Fruit fly (Drosophila melanogaster) whole organism, embryonic: ENCODE measurements around the gene CG5928.

Experiments
- Antp ChIP-seq: fragments of 200-800 bp; sonication (Bioruptor generic); optimal IDR thresholded peaks from 3 replicates; lab custom pipeline; 2016; ENCODE audit warnings: missing biosample characterization, missing genetic modification characterization
- Awh ChIP-seq: fragments of 200-800 bp; sonication (Bioruptor generic); IDR thresholded peaks from 2 replicates; pipeline ENCODE4, ENCODE4 v1.3.6; 2022; ENCODE audit warnings: missing biosample characterization, missing genetic modification characterization
- CG12104 ChIP-seq: fragments of 200-800 bp; sonication (Bioruptor generic); optimal IDR thresholded peaks from 3 replicates; lab custom pipeline; 2016; ENCODE audit warnings: missing biosample characterization, missing genetic modification characterization
- CG12236 ChIP-seq: fragments of 200-800 bp; sonication (Bioruptor generic); optimal IDR thresholded peaks from 2 replicates; lab custom pipeline; 2016; ENCODE audit warnings: missing biosample characterization, missing genetic modification characterization
- CG12299 ChIP-seq: fragments of 200-800 bp; sonication (Bioruptor generic); optimal IDR thresholded peaks from 2 replicates; lab custom pipeline; 2018; ENCODE audit warnings: missing biosample characterization, mild to moderate bottlenecking, missing genetic modification characterization
- CG13296 ChIP-seq: fragments of 200-800 bp; sonication (Bioruptor generic); optimal IDR thresholded peaks from 3 replicates; lab custom pipeline; 2018; ENCODE audit warnings: missing biosample characterization, mild to moderate bottlenecking, missing genetic modification characterization
- CG14014 ChIP-seq: fragments of 200-800 bp; sonication (Bioruptor generic); IDR thresholded peaks from 2 replicates; pipeline ENCODE4 v1.3.6; 2022; ENCODE audit warnings: missing biosample characterization, missing genetic modification characterization
- CG15514 ChIP-seq: fragments of 200-800 bp; sonication (Bioruptor generic); optimal IDR thresholded peaks from 3 replicates; lab custom pipeline; 2017; ENCODE audit warnings: missing biosample characterization, missing genetic modification characterization, mild to moderate bottlenecking, moderate library complexity, missing genetic modification reagents
- CG15696 ChIP-seq: fragments of 200-800 bp; sonication (Bioruptor generic); optimal IDR thresholded peaks from 2 replicates; lab custom pipeline; 2019; ENCODE audit warnings: missing biosample characterization, mild to moderate bottlenecking, missing genetic modification characterization, moderate library complexity
- CG16863 ChIP-seq: fragments of 200-800 bp; sonication (Bioruptor generic); optimal IDR thresholded peaks from 3 replicates; lab custom pipeline; 2016; ENCODE audit warnings: missing biosample characterization, missing genetic modification characterization
- CG17359 ChIP-seq: fragments of 200-800 bp; sonication (Bioruptor generic); optimal IDR thresholded peaks from 3 replicates; lab custom pipeline; 2018; ENCODE audit warnings: missing biosample characterization, mild to moderate bottlenecking, missing genetic modification characterization, moderate library complexity
- CG1832 ChIP-seq: fragments of 200-800 bp; sonication (Bioruptor generic); optimal IDR thresholded peaks from 2 replicates; lab custom pipeline; 2017; ENCODE audit warnings: missing biosample characterization, mild to moderate bottlenecking, missing genetic modification characterization, inconsistent platforms
- CG2678 ChIP-seq: fragments of 200-800 bp; sonication (Bioruptor generic); optimal IDR thresholded peaks from 3 replicates; lab custom pipeline; 2019; ENCODE audit warnings: missing biosample characterization, mild to moderate bottlenecking, missing genetic modification characterization, moderate library complexity
- CG34224 ChIP-seq: fragments of 200-800 bp; sonication (Bioruptor generic); IDR thresholded peaks from 3 replicates; pipeline ENCODE4 v1.3.6; 2022; ENCODE audit warnings: missing biosample characterization, missing genetic modification characterization; ENCODE audit not compliant: partially characterized antibody
- CG4404 ChIP-seq: fragments of 200-800 bp; sonication (Bioruptor generic); IDR thresholded peaks from 2 replicates; pipeline ENCODE4 v1.3.6; 2022; ENCODE audit warnings: missing biosample characterization, missing genetic modification characterization
- CG6272 ChIP-seq: fragments of 200-800 bp; sonication (Bioruptor generic); IDR thresholded peaks from 2 replicates; pipeline ENCODE4 v1.3.6; 2022; ENCODE audit warnings: missing biosample characterization, missing genetic modification characterization
- CG6791 ChIP-seq: fragments of 200-800 bp; sonication (Bioruptor generic); IDR thresholded peaks from 3 replicates; pipeline ENCODE4 v1.3.6; 2022; ENCODE audit warnings: missing biosample characterization, missing genetic modification characterization; ENCODE audit not compliant: partially characterized antibody
- CG7357 ChIP-seq: fragments of 200-800 bp; sonication (Bioruptor generic); IDR thresholded peaks from 3 replicates; pipeline ENCODE4 v1.3.6; 2022; ENCODE audit warnings: missing biosample characterization, missing genetic modification characterization
- CG8478 ChIP-seq: fragments of >200 bp; optimal IDR thresholded peaks from 2 replicates; lab custom pipeline; 2018
- CG9876 ChIP-seq: fragments of 200-800 bp; sonication (Bioruptor generic); optimal IDR thresholded peaks from 2 replicates; lab custom pipeline; 2016; ENCODE audit warnings: missing biosample characterization, missing genetic modification characterization
- CHES-1-like ChIP-seq: fragments of 200-800 bp; sonication (Bioruptor generic); optimal IDR thresholded peaks from 2 replicates; lab custom pipeline; 2016; ENCODE audit warnings: missing biosample characterization, missing genetic modification characterization
- Camta ChIP-seq: fragments of 200-800 bp; sonication (Bioruptor generic); optimal IDR thresholded peaks from 2 replicates; lab custom pipeline; 2016; ENCODE audit warnings: missing biosample characterization, missing genetic modification characterization
- CkIIα-i1 ChIP-seq: fragments of 200-800 bp; sonication (Bioruptor generic); IDR thresholded peaks from 2 replicates; pipeline ENCODE4 v1.3.6; 2022; ENCODE audit warnings: missing biosample characterization, missing genetic modification characterization
- Fer1 ChIP-seq: fragments of 200-800 bp; sonication (Bioruptor generic); optimal IDR thresholded peaks from 2 replicates; lab custom pipeline; 2017; ENCODE audit warnings: missing biosample characterization, mild to moderate bottlenecking, missing genetic modification characterization
- MESR4 ChIP-seq: fragments of 200-800 bp; sonication (Bioruptor generic); optimal IDR thresholded peaks from 2 replicates; lab custom pipeline; 2018; ENCODE audit warnings: missing biosample characterization, mild to moderate bottlenecking, missing genetic modification characterization, moderate library complexity
- NK7.1 ChIP-seq: fragments of 200-800 bp; sonication (Bioruptor generic); optimal IDR thresholded peaks from 3 replicates; lab custom pipeline; 2016; ENCODE audit warnings: missing biosample characterization, missing genetic modification characterization
- Optix ChIP-seq: fragments of 200-800 bp; sonication (Bioruptor generic); IDR thresholded peaks from 3 replicates; pipeline ENCODE4 v1.3.6; 2022; ENCODE audit warnings: missing biosample characterization, missing genetic modification characterization
- btn ChIP-seq: fragments of 200-800 bp; sonication (Bioruptor generic); optimal IDR thresholded peaks from 2 replicates; lab custom pipeline; 2016; ENCODE audit warnings: missing biosample characterization, missing genetic modification characterization
- cas ChIP-seq: fragments of 200-800 bp; sonication (Bioruptor generic); IDR thresholded peaks from 2 replicates; pipeline ENCODE4 v1.3.6; 2022; ENCODE audit warnings: missing biosample characterization, missing genetic modification characterization
- chif ChIP-seq, 2 experiments: fragments of 200-800 bp; sonication (Bioruptor generic); optimal IDR thresholded peaks; 3 replicates each; lab custom pipeline; 2016; ENCODE audit warnings: missing biosample characterization in 2 of 2, missing genetic modification characterization in 2 of 2
- chn ChIP-seq: fragments of 200-800 bp; sonication (Bioruptor generic); optimal IDR thresholded peaks from 2 replicates; lab custom pipeline; 2016; ENCODE audit warnings: missing biosample characterization, missing genetic modification characterization
- crc ChIP-seq: fragments of 200-800 bp; sonication (Bioruptor generic); optimal IDR thresholded peaks from 2 replicates; lab custom pipeline; 2016; ENCODE audit warnings: missing biosample characterization, missing genetic modification characterization
- crp ChIP-seq, 2 experiments: fragments of 200-800 bp; sonication (Bioruptor generic); optimal IDR thresholded peaks; 2 replicates in 1 of 2; 3 replicates in 1 of 2; lab custom pipeline; 2017; ENCODE audit warnings: missing biosample characterization in 2 of 2, missing genetic modification characterization in 2 of 2, mild to moderate bottlenecking in 1 of 2, moderate library complexity in 1 of 2
- dmrt11E ChIP-seq: fragments of 200-800 bp; sonication (Bioruptor generic); optimal IDR thresholded peaks from 3 replicates; lab custom pipeline; 2018; ENCODE audit warnings: missing biosample characterization, mild to moderate bottlenecking, missing genetic modification characterization, moderate library complexity
- dpn ChIP-seq, 2 experiments: fragments of 200-800 bp; sonication (Bioruptor generic); optimal IDR thresholded peaks; 3 replicates each; lab custom pipeline; 2016; ENCODE audit warnings: missing biosample characterization in 2 of 2, missing genetic modification characterization in 2 of 2
- ems ChIP-seq: fragments of 200-800 bp; sonication (Bioruptor generic); optimal IDR thresholded peaks from 3 replicates; lab custom pipeline; 2016; ENCODE audit warnings: missing biosample characterization, missing genetic modification characterization
- exex ChIP-seq: fragments of 200-800 bp; sonication (Bioruptor generic); optimal IDR thresholded peaks from 4 replicates; lab custom pipeline; 2018; ENCODE audit warnings: missing biosample characterization, mild to moderate bottlenecking, missing genetic modification characterization, moderate library complexity
- grn ChIP-seq: fragments of 200-800 bp; sonication (Bioruptor generic); optimal IDR thresholded peaks from 3 replicates; lab custom pipeline; 2017; ENCODE audit warnings: missing biosample characterization, missing genetic modification characterization
- jigr1 ChIP-seq: fragments of 200-800 bp; sonication (Bioruptor generic); IDR thresholded peaks from 3 replicates; pipeline ENCODE4 v1.3.6; 2022; ENCODE audit warnings: missing biosample characterization, missing genetic modification characterization
- kah ChIP-seq: fragments of 200-800 bp; sonication (Bioruptor generic); optimal IDR thresholded peaks from 2 replicates; lab custom pipeline; 2018; ENCODE audit warnings: missing biosample characterization, mild to moderate bottlenecking, missing genetic modification characterization
- klu ChIP-seq: fragments of 200-800 bp; sonication (Bioruptor generic); IDR thresholded peaks from 2 replicates; pipeline ENCODE4 v1.3.6; 2022; ENCODE audit warnings: missing biosample characterization, missing genetic modification characterization
- luna ChIP-seq: fragments of 200-800 bp; sonication (Bioruptor generic); optimal IDR thresholded peaks from 2 replicates; lab custom pipeline; 2016; ENCODE audit warnings: missing biosample characterization, missing genetic modification characterization
- org-1 ChIP-seq: fragments of 200-800 bp; sonication (Bioruptor generic); optimal IDR thresholded peaks from 2 replicates; lab custom pipeline; 2017; ENCODE audit warnings: missing biosample characterization, missing genetic modification characterization
- pan ChIP-seq, 4 experiments: fragments of >200 bp in 3 of 4; fragments of 200-800 bp in 1 of 4; sonication (Bioruptor generic) in 1 of 4; optimal IDR thresholded peaks in 3 of 4; IDR thresholded peaks in 1 of 4; 2 replicates each; pipeline versions ENCODE4 v1.3.6 to Lab custom; 2017 to 2022; ENCODE audit warnings: missing biosample characterization in 2 of 4, missing genetic modification characterization in 2 of 4, mixed read lengths in 1 of 4
- phol ChIP-seq: fragments of 200-800 bp; sonication (Bioruptor generic); optimal IDR thresholded peaks from 3 replicates; lab custom pipeline; 2018; ENCODE audit warnings: missing biosample characterization, mild to moderate bottlenecking, missing genetic modification characterization, moderate library complexity
- pita ChIP-seq: fragments of 200-800 bp; sonication (Bioruptor generic); optimal IDR thresholded peaks from 2 replicates; lab custom pipeline; 2017; ENCODE audit warnings: missing biosample characterization, mild to moderate bottlenecking, missing genetic modification characterization
- run ChIP-seq: fragments of 200-800 bp; sonication (Bioruptor generic); optimal IDR thresholded peaks from 3 replicates; lab custom pipeline; 2018; ENCODE audit warnings: missing biosample characterization, mild to moderate bottlenecking, missing genetic modification characterization
- slp2 ChIP-seq: fragments of 200-800 bp; sonication (Bioruptor generic); optimal IDR thresholded peaks from 2 replicates; lab custom pipeline; 2016; ENCODE audit warnings: missing biosample characterization, missing genetic modification characterization
- sqz ChIP-seq: fragments of 200-800 bp; sonication (Bioruptor generic); optimal IDR thresholded peaks from 3 replicates; lab custom pipeline; 2018; ENCODE audit warnings: missing biosample characterization, mild to moderate bottlenecking, missing genetic modification characterization
- sr ChIP-seq: fragments of 200-800 bp; sonication (Bioruptor generic); IDR thresholded peaks from 3 replicates; pipeline ENCODE4 v1.3.6; 2022; ENCODE audit warnings: missing biosample characterization, missing genetic modification characterization
- tup ChIP-seq: fragments of 200-800 bp; sonication (Bioruptor generic); optimal IDR thresholded peaks from 2 replicates; lab custom pipeline; 2016; ENCODE audit warnings: missing biosample characterization, mild to moderate bottlenecking, missing genetic modification characterization, moderate library complexity

The CG5928 gene

DNA sequence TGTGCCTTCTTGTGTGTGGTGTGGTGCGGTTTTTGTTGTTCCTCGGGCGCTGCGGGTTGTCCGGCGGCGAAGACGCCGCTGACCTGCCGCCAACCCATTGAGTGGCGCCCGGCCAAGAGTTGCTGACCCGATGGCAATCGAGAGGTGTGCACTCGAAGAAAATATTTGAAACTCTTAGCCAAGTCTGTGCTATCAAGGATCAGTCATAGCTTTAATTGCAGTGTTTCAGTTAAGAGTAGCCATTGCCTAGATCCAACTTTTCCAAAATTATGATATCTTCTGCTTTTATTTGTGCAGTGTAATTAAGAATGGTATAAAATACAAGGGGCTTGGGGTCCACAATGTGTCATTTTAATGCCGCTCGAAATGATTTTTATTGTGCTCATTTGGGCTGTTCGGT is 43.1 kb upstream of the CG5928 start (continued):
- TF ChIP-seq CG12104 (no peak), exex (no peak), sqz (GFP tag; lab: Kevin White, UChicago) (no peak), dpn (GFP tag; optimal IDR thresholded peaks at IDR 0.05; lab: Kevin White, UChicago) (peak in 1 of 2 experiments; percentile 45), chif (GFP tag; optimal IDR thresholded peaks at IDR 0.05; lab: Kevin White, UChicago) (peak; percentile 14 to 71), Awh (GFP tag; lab: Robert Waterston, UW) (peak; percentile 21; the same call in 1 of the 2 replicates), kah (GFP tag; lab: Kevin White, UChicago) (no peak), run (tag; lab: Kevin White, UChicago) (no peak), btn (GFP tag; lab: Kevin White, UChicago) (peak; percentile 32), luna (no peak), CG12299 (tag; lab: Kevin White, UChicago) (no peak), CG9876 (GFP tag; lab: Kevin White, UChicago) (no peak), grn (GFP tag; lab: Kevin White, UChicago) (peak; percentile 1), CG17359 (tag; lab: Kevin White, UChicago) (peak; percentile 19), cas (GFP tag; lab: Robert Waterston, UW) (no peak), CG2678 (tag; lab: Kevin White, UChicago) (peak; percentile 42), CkIIα-i1 (GFP tag; lab: Robert Waterston, UW) (no peak), slp2 (GFP tag; lab: Kevin White, UChicago) (peak; percentile 9), CG6272 (GFP tag; lab: Robert Waterston, UW) (no peak), Camta (GFP tag; lab: Kevin White, UChicago) (no peak), CG15696 (tag; lab: Kevin White, UChicago) (peak; percentile 57), dmrt11E (peak; percentile 85), CG15514 (GFP tag; lab: Kevin White, UChicago) (no peak), CG13296 (GFP tag; lab: Kevin White, UChicago) (no peak), klu (no peak), CG4404 (GFP tag; lab: Robert Waterston, UW) (peak; percentile 47; the same call in 1 of the 2 replicates), jigr1 (GFP tag; lab: Robert Waterston, UW) (peak; percentile 38; the same call in 1 of the 3 replicates), MESR4 (no peak), phol (tag; lab: Kevin White, UChicago) (peak; percentile 55), NK7.1 (GFP tag; lab: Kevin White, UChicago) (no peak), crp (GFP tag; optimal IDR thresholded peaks at IDR 0.05; lab: Kevin White, UChicago) (no peak), CG12236 (no peak), CHES-1-like (GFP tag; lab: Kevin White, UChicago) (peak; percentile 16), pita (GFP tag; lab: Kevin White, UChicago) (no peak), Fer1 (GFP tag; lab: Kevin White, UChicago) (no peak), crc (no peak), ems (GFP tag; lab: Kevin White, UChicago) (peak; percentile 10), CG1832 (GFP tag; lab: Kevin White, UChicago) (no peak), Optix (GFP tag; lab: Robert Waterston, UW) (peak; percentile 65), CG14014 (GFP tag; lab: Robert Waterston, UW) (no peak), chn (peak; percentile 68), pan (optimal IDR thresholded peaks at IDR 0.05; lab: Kevin White, UChicago) (no peak), pan (GFP tag; optimal IDR thresholded peaks at IDR 0.05 in 1 of 2, IDR thresholded peaks at IDR 0.05 in 1 of 2) (peak in 1 of 2 experiments; percentile 58), CG7357 (no peak; the same call in 2 of the 3 replicates), CG34224 (GFP tag; lab: Robert Waterston, UW) (no peak), org-1 (peak; percentile 28), sr (no peak), CG16863 (GFP tag; lab: Kevin White, UChicago) (peak; percentile 47), CG8478 (no peak), Antp (GFP tag; lab: Kevin White, UChicago) (peak; percentile 9), tup (GFP tag; lab: Kevin White, UChicago) (no peak), CG6791 (no peak)
